Worm (Caenorhabditis elegans): ENCODE results near the gene srx-28.

ce11 chrV:2757226-2757893 is at the start of gene srx-28:
- no peak for TF ChIP-seq flt-1 (GFP tag; IDR thresholded peaks at IDR 0.05)
- TF ChIP-seq ztf-29 (GFP tag; IDR thresholded peaks at IDR 0.05), result no peak
- no peak for TF ChIP-seq ztf-23 (GFP tag; IDR thresholded peaks at IDR 0.05)

Measured in whole organism, midembryonic.